Fruit fly (Drosophila melanogaster) whole organism: ENCODE measurements around the gene Osi22.

Experiments
- CG8478 ChIP-seq: fragments of >200 bp; optimal IDR thresholded peaks from 2 replicates; lab custom pipeline; 2018; ENCODE audit warnings: inconsistent platforms
- Dll ChIP-seq: fragments of >200 bp; optimal IDR thresholded peaks from 2 replicates; lab custom pipeline; 2017
- EcR ChIP-seq, 2 experiments: fragments of >200 bp; optimal IDR thresholded peaks; 2 replicates each; lab custom pipeline; 2017; ENCODE audit warnings: missing biosample characterization in 2 of 2, missing genetic modification characterization in 2 of 2, missing genetic modification reagents in 2 of 2
- pan ChIP-seq: fragments of >200 bp; optimal IDR thresholded peaks from 2 replicates; lab custom pipeline; 2017
- usp ChIP-seq: fragments of >200 bp; optimal IDR thresholded peaks from 2 replicates; lab custom pipeline; 2017; ENCODE audit warnings: missing biosample characterization, missing genetic modification characterization, mixed read lengths

- TF ChIP-seq usp (GFP tag; lab: Kevin White, UChicago) (no peak), EcR (GFP tag; optimal IDR thresholded peaks at IDR 0.05; lab: Kevin White, UChicago) (no peak), CG8478 (lab: Kevin White, UChicago) (no peak), Dll (lab: Kevin White, UChicago) (no peak), pan (lab: Kevin White, UChicago) (no peak)
Measured at dm6 chr3R:13293148-13293756, 2.8 kb downstream of the Osi22 start, which contains the start of gene wntD.
